Worm (Caenorhabditis elegans) whole organism, L3 larva: ENCODE measurements around the gene Y105C5B.20.

Experiments used
- ama-1 ChIP-seq: fragments of 150-350 bp; optimal IDR thresholded peaks from 2 replicates; lab custom pipeline; 2018
- nfya-1 ChIP-seq: sonication (generic microtip); optimal IDR thresholded peaks from 2 replicates; lab custom pipeline; 2017; ENCODE audit warnings: missing genetic modification characterization, mild to moderate bottlenecking, missing compliant biosample characterization, antibody characterized with exemption, moderate library complexity; ENCODE audit not compliant: insufficient read depth
- nhr-237 ChIP-seq: fragments of 150-350 bp; optimal IDR thresholded peaks from 2 replicates; lab custom pipeline; 2014; ENCODE audit warnings: missing biosample characterization, missing genetic modification characterization

DNA sequence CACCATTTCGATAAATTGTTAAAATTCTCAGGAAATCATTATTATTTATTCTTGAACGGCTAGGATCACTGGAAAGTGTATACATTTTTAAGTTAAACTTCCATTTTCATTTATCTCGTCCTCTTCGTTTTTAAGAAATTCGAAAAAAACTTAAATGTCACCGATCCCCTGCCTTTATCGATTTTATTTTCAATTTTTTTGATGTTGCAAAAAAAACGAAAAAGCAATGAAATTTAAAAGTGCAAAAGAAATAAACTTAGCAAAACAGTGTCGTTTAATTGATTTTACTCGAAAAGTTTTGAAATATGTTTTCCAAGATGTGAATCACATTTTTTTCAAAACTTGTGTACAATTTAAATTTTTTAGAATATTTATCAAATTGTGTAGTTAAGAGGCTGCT, 46.6 kb upstream of the Y105C5B.20 start:
- no peak for TF ChIP-seq nhr-237 (tag; lab: Kevin White, UChicago)
- no peak for TF ChIP-seq ama-1 (lab: Kevin White, UChicago)
- no peak for TF ChIP-seq nfya-1
